Fruit fly (Drosophila melanogaster) whole organism, prepupa: Measurements from ENCODE around the gene Oatp26F.

Source experiments
- Blimp-1 ChIP-seq: fragments of 200-800 bp; sonication (Bioruptor generic); optimal IDR thresholded peaks from 3 replicates; lab custom pipeline; 2017; ENCODE audit warnings: missing biosample characterization, missing genetic modification characterization, mild to moderate bottlenecking, moderate library complexity, missing genetic modification reagents
- CG10631 ChIP-seq: fragments of 200-800 bp; sonication (Bioruptor generic); optimal IDR thresholded peaks from 2 replicates; lab custom pipeline; 2016; ENCODE audit warnings: missing biosample characterization, missing genetic modification characterization
- CG10669 ChIP-seq: fragments of 200-800 bp; sonication (Bioruptor generic); optimal IDR thresholded peaks from 3 replicates; lab custom pipeline; 2018; ENCODE audit warnings: missing biosample characterization, mild to moderate bottlenecking, missing genetic modification characterization, moderate library complexity
- CG11294 ChIP-seq: fragments of 200-800 bp; sonication (Bioruptor generic); IDR thresholded peaks from 2 replicates; pipeline ENCODE4 v1.3.6; 2022; ENCODE audit warnings: missing biosample characterization, missing genetic modification characterization
- CG15336 ChIP-seq: fragments of 200-800 bp; sonication (Bioruptor generic); IDR thresholded peaks from 2 replicates; pipeline ENCODE4 v1.3.6; 2022; ENCODE audit warnings: missing biosample characterization, missing genetic modification characterization
- CG16779 ChIP-seq: fragments of 200-800 bp; sonication (Bioruptor generic); optimal IDR thresholded peaks from 3 replicates; lab custom pipeline; 2017; ENCODE audit warnings: missing biosample characterization, mild to moderate bottlenecking, missing genetic modification characterization
- CG31627 ChIP-seq: fragments of 200-800 bp; sonication (Bioruptor generic); optimal IDR thresholded peaks from 3 replicates; lab custom pipeline; 2016; ENCODE audit warnings: missing biosample characterization, missing genetic modification characterization
- CG32006 ChIP-seq: fragments of 200-800 bp; sonication (Bioruptor generic); optimal IDR thresholded peaks from 3 replicates; lab custom pipeline; 2017; ENCODE audit warnings: missing biosample characterization, mild to moderate bottlenecking, missing genetic modification characterization
- CG34406 ChIP-seq: fragments of 200-800 bp; sonication (Bioruptor generic); optimal IDR thresholded peaks from 3 replicates; lab custom pipeline; 2016; ENCODE audit warnings: missing biosample characterization, missing genetic modification characterization
- CG3919 ChIP-seq: fragments of 200-800 bp; sonication (Bioruptor generic); optimal IDR thresholded peaks from 3 replicates; lab custom pipeline; 2016; ENCODE audit warnings: missing biosample characterization, missing genetic modification characterization
- CG4318 ChIP-seq: fragments of 200-800 bp; sonication (Bioruptor generic); optimal IDR thresholded peaks from 3 replicates; lab custom pipeline; 2017; ENCODE audit warnings: missing biosample characterization, mild to moderate bottlenecking, missing genetic modification characterization
- CG8119 ChIP-seq: fragments of 200-800 bp; sonication (Bioruptor generic); IDR thresholded peaks from 3 replicates; pipeline ENCODE4 v1.3.6; 2022; ENCODE audit warnings: missing biosample characterization, missing genetic modification characterization
- CG8632 ChIP-seq: fragments of 200-800 bp; sonication (Bioruptor generic); optimal IDR thresholded peaks from 3 replicates; lab custom pipeline; 2016; ENCODE audit warnings: missing biosample characterization, missing genetic modification characterization
- CG9139 ChIP-seq: fragments of 200-800 bp; sonication (Bioruptor generic); optimal IDR thresholded peaks from 3 replicates; lab custom pipeline; 2017; ENCODE audit warnings: missing biosample characterization, mild to moderate bottlenecking, missing genetic modification characterization
- Eip75B ChIP-seq: fragments of 200-800 bp; sonication (Bioruptor generic); optimal IDR thresholded peaks from 3 replicates; lab custom pipeline; 2016; ENCODE audit warnings: missing biosample characterization, missing genetic modification characterization
- Eip78C ChIP-seq: fragments of 200-800 bp; sonication (Bioruptor generic); peaks from one replicate; lab custom pipeline; 2016; ENCODE audit warnings: missing biosample characterization, missing genetic modification characterization
- Ets21C ChIP-seq: fragments of 200-800 bp; sonication (Bioruptor generic); optimal IDR thresholded peaks from 3 replicates; lab custom pipeline; 2016; ENCODE audit warnings: missing biosample characterization, missing genetic modification characterization
- Hr38 ChIP-seq: sonication (Bioruptor generic); optimal IDR thresholded peaks from 2 replicates; lab custom pipeline; 2016; ENCODE audit warnings: missing biosample characterization, missing genetic modification characterization
- Met ChIP-seq: fragments of 200-800 bp; sonication (Bioruptor generic); optimal IDR thresholded peaks from 3 replicates; lab custom pipeline; 2016; ENCODE audit warnings: missing biosample characterization, missing genetic modification characterization
- Smox ChIP-seq: fragments of 200-800 bp; sonication (Bioruptor generic); optimal IDR thresholded peaks from 3 replicates; lab custom pipeline; 2016; ENCODE audit warnings: missing biosample characterization, missing genetic modification characterization
- Sox14 ChIP-seq: fragments of 200-800 bp; sonication (Bioruptor generic); optimal IDR thresholded peaks from 3 replicates; lab custom pipeline; 2016; ENCODE audit warnings: missing biosample characterization, missing genetic modification characterization
- Sox15 ChIP-seq: fragments of 200-800 bp; sonication (Bioruptor generic); optimal IDR thresholded peaks from 3 replicates; lab custom pipeline; 2016; ENCODE audit warnings: missing biosample characterization, missing genetic modification characterization
- achi ChIP-seq: fragments of 200-800 bp; sonication (Bioruptor generic); optimal IDR thresholded peaks from 3 replicates; lab custom pipeline; 2016; ENCODE audit warnings: missing biosample characterization, missing genetic modification characterization
- acj6 ChIP-seq: fragments of 200-800 bp; sonication (Bioruptor generic); optimal IDR thresholded peaks from 3 replicates; lab custom pipeline; 2016; ENCODE audit warnings: missing biosample characterization, missing genetic modification characterization
- dac ChIP-seq: fragments of 200-800 bp; sonication (Bioruptor generic); optimal IDR thresholded peaks from 2 replicates; lab custom pipeline; 2017; ENCODE audit warnings: missing biosample characterization, mild to moderate bottlenecking, missing genetic modification characterization
- eg ChIP-seq: fragments of 200-800 bp; sonication (Bioruptor generic); IDR thresholded peaks from 3 replicates; pipeline ENCODE4 v1.3.6; 2022; ENCODE audit warnings: missing biosample characterization, missing genetic modification characterization
- esn ChIP-seq: fragments of 200-800 bp; sonication (Bioruptor generic); optimal IDR thresholded peaks from 2 replicates; lab custom pipeline; 2016; ENCODE audit warnings: missing biosample characterization, mild to moderate bottlenecking, missing genetic modification characterization, moderate library complexity
- fd59A ChIP-seq: fragments of 200-800 bp; sonication (Bioruptor generic); optimal IDR thresholded peaks from 2 replicates; lab custom pipeline; 2017; ENCODE audit warnings: missing biosample characterization, mild to moderate bottlenecking, missing genetic modification characterization, missing genetic modification reagents
- fkh ChIP-seq: fragments of 200-800 bp; sonication (Bioruptor generic); optimal IDR thresholded peaks from 3 replicates; lab custom pipeline; 2017; ENCODE audit warnings: missing biosample characterization, mild to moderate bottlenecking, missing genetic modification characterization, moderate library complexity
- pdm3 ChIP-seq: fragments of 200-800 bp; sonication (Bioruptor generic); optimal IDR thresholded peaks from 3 replicates; lab custom pipeline; 2016; ENCODE audit warnings: missing biosample characterization, missing genetic modification characterization
- ss ChIP-seq, 2 experiments: fragments of 200-800 bp; sonication (Bioruptor generic); optimal IDR thresholded peaks; 2 replicates in 1 of 2; 3 replicates in 1 of 2; lab custom pipeline; 2017 to 2018; ENCODE audit warnings: mild to moderate bottlenecking in 2 of 2, missing biosample characterization in 2 of 2, missing genetic modification characterization in 2 of 2, moderate library complexity in 1 of 2
- svp ChIP-seq: fragments of 200-800 bp; sonication (Bioruptor generic); peaks from one replicate; lab custom pipeline; 2016; ENCODE audit warnings: missing biosample characterization, missing genetic modification characterization
- topi ChIP-seq: fragments of 200-800 bp; sonication (Bioruptor generic); optimal IDR thresholded peaks from 3 replicates; lab custom pipeline; 2016; ENCODE audit warnings: missing biosample characterization, missing genetic modification characterization
- vri ChIP-seq: fragments of 200-800 bp; sonication (Bioruptor generic); optimal IDR thresholded peaks from 3 replicates; lab custom pipeline; 2016; ENCODE audit warnings: missing biosample characterization, mild to moderate bottlenecking, missing genetic modification characterization

Gene Oatp26F

dm6 chr2L:6667719-6668325, 35.6 kb upstream of the Oatp26F start, which contains the start of gene Galt (continued):
- TF ChIP-seq CG32006 (GFP tag; lab: Kevin White, UChicago) = no peak
- peak; percentile 42 for TF ChIP-seq topi (GFP tag; lab: Kevin White, UChicago)
- TF ChIP-seq achi = peak; percentile 43
- TF ChIP-seq CG8119 (GFP tag; lab: Robert Waterston, UW) = peak; percentile 23; the same call in 2 of the 3 replicates
- TF ChIP-seq CG15336 = no peak
- TF ChIP-seq Smox (GFP tag; lab: Kevin White, UChicago) = no peak
- peak; percentile 52 for TF ChIP-seq Met (GFP tag; lab: Kevin White, UChicago)
- TF ChIP-seq Sox14 (GFP tag; lab: Kevin White, UChicago) = peak; percentile 31
- TF ChIP-seq CG16779 (tag; lab: Kevin White, UChicago) = peak; percentile 37
- TF ChIP-seq fkh (GFP tag; lab: Kevin White, UChicago) = peak; percentile 98
- TF ChIP-seq ss (GFP tag; optimal IDR thresholded peaks at IDR 0.05; lab: Kevin White, UChicago) = peak in 1 of 2 experiments; percentile 64
- peak; percentile 79 for TF ChIP-seq svp (GFP tag; lab: Kevin White, UChicago)
- TF ChIP-seq vri (GFP tag; lab: Kevin White, UChicago) = peak; percentile 33
- no peak for TF ChIP-seq Hr38 (GFP tag; lab: Kevin White, UChicago)
- TF ChIP-seq CG10669 (GFP tag; lab: Kevin White, UChicago) = no peak
- peak; percentile 42 for TF ChIP-seq Eip75B
- no peak for TF ChIP-seq CG9139
- TF ChIP-seq eg = no peak; the same call in 2 of the 3 replicates
- no peak for TF ChIP-seq CG3919 (GFP tag; lab: Kevin White, UChicago)
- TF ChIP-seq CG4318 = no peak
- TF ChIP-seq Blimp-1 (GFP tag; lab: Kevin White, UChicago) = no peak
- peak; percentile 34 for TF ChIP-seq acj6
- TF ChIP-seq Ets21C (GFP tag; lab: Kevin White, UChicago) = no peak
- TF ChIP-seq CG11294 = no peak
- TF ChIP-seq pdm3 = no peak
- no peak for TF ChIP-seq fd59A (GFP tag; lab: Kevin White, UChicago)
- peak; percentile 8 for TF ChIP-seq CG31627 (GFP tag; lab: Kevin White, UChicago)
- no peak for TF ChIP-seq Sox15
- no peak for TF ChIP-seq dac (GFP tag; lab: Kevin White, UChicago)
- TF ChIP-seq CG10631 = peak; percentile 66

dm6 chr2L:6663562-6664051, 31.4 kb upstream of the Oatp26F start, which contains the start of the genes CG13771, CG34310 and cup:
CG13771 (minus strand) TSS chr2L:6663612.
CG34310 (plus strand) TSS chr2L:6663664.
cup (plus strand) TSS chr2L:6663664.
- TF ChIP-seq Eip78C (GFP tag; lab: Kevin White, UChicago) (peak; percentile 54), Blimp-1 (GFP tag; lab: Kevin White, UChicago) (no peak)
- TF ChIP-seq, all 60 proteins: peak for 1

- TF ChIP-seq achi (no peak), Blimp-1 (GFP tag; lab: Kevin White, UChicago) (no peak), CG34406 (no peak), svp (GFP tag; lab: Kevin White, UChicago) (peak; percentile 100), eg (no peak), esn (no peak), CG3919 (GFP tag; lab: Kevin White, UChicago) (no peak), CG8632 (GFP tag; lab: Kevin White, UChicago) (no peak), CG10631 (no peak), vri (GFP tag; lab: Kevin White, UChicago) (peak; percentile 82)
These were observed 26.0 kb upstream of the Oatp26F start, which contains the start of the genes CG31636 and Ube4A for dm6 chr2L:6657969-6658748. CG31636 (minus strand) TSS chr2L:6658152. Ube4A (plus strand) TSS chr2L:6658517.
